Fruit fly (Drosophila melanogaster) whole organism, pupa: ENCODE measurements around the gene Tao.
A peak's percentile ranks its signal among the peaks of the same experiment; 100 is the strongest.

Experiments used
- CG10348 ChIP-seq: fragments of 200-800 bp; sonication (Bioruptor generic); IDR thresholded peaks from 2 replicates; pipeline ENCODE4 v1.3.6; 2022; ENCODE audit warnings: missing biosample characterization, missing genetic modification characterization
- CG12605 ChIP-seq: fragments of 200-800 bp; sonication (Bioruptor generic); IDR thresholded peaks from 2 replicates; pipeline ENCODE4 v1.3.6; 2022; ENCODE audit warnings: missing biosample characterization, missing genetic modification characterization
- CG13204 ChIP-seq: fragments of 200-800 bp; sonication (Bioruptor generic); optimal IDR thresholded peaks from 2 replicates; lab custom pipeline; 2018; ENCODE audit warnings: missing biosample characterization, mild to moderate bottlenecking, missing genetic modification characterization, moderate library complexity
- CG14655 ChIP-seq: fragments of 200-800 bp; sonication (Bioruptor generic); optimal IDR thresholded peaks from 3 replicates; lab custom pipeline; 2017; ENCODE audit warnings: mild to moderate bottlenecking, missing biosample characterization, missing genetic modification reagents, missing genetic modification characterization
- CG15710 ChIP-seq: fragments of 200-800 bp; sonication (Bioruptor generic); optimal IDR thresholded peaks from 2 replicates; lab custom pipeline; 2018; ENCODE audit warnings: missing biosample characterization, mild to moderate bottlenecking, missing genetic modification characterization, moderate library complexity
- CG17806 ChIP-seq: fragments of 200-800 bp; sonication (Bioruptor generic); optimal IDR thresholded peaks from 2 replicates; lab custom pipeline; 2018; ENCODE audit warnings: missing biosample characterization, mild to moderate bottlenecking, missing genetic modification characterization, moderate library complexity
- CG32121 ChIP-seq: fragments of 200-800 bp; sonication (Bioruptor generic); IDR thresholded peaks from 2 replicates; pipeline ENCODE4 v1.3.6; 2022; ENCODE audit warnings: missing biosample characterization, missing genetic modification characterization
- CG34367 ChIP-seq: fragments of 200-800 bp; sonication (Bioruptor generic); optimal IDR thresholded peaks from 2 replicates; lab custom pipeline; 2018; ENCODE audit warnings: missing biosample characterization, mild to moderate bottlenecking, missing genetic modification characterization
- CG4496 ChIP-seq: fragments of 200-800 bp; sonication (Bioruptor generic); IDR thresholded peaks from 3 replicates; pipeline ENCODE4 v1.3.6; 2022; ENCODE audit warnings: missing biosample characterization, missing genetic modification characterization
- CG8159 ChIP-seq: fragments of 200-800 bp; sonication (Bioruptor generic); optimal IDR thresholded peaks from 3 replicates; lab custom pipeline; 2018; ENCODE audit warnings: missing biosample characterization, mild to moderate bottlenecking, missing genetic modification characterization, moderate library complexity
- CG8301 ChIP-seq: fragments of 200-800 bp; sonication (Bioruptor generic); optimal IDR thresholded peaks from 2 replicates; lab custom pipeline; 2018; ENCODE audit warnings: missing biosample characterization, mild to moderate bottlenecking, missing genetic modification characterization
- CG9948 ChIP-seq: fragments of 200-800 bp; sonication (Bioruptor generic); optimal IDR thresholded peaks from 2 replicates; lab custom pipeline; 2018; ENCODE audit warnings: missing biosample characterization, mild to moderate bottlenecking, missing genetic modification characterization, moderate library complexity
- D1 ChIP-seq: fragments of 200-800 bp; sonication (Bioruptor generic); optimal IDR thresholded peaks from 2 replicates; lab custom pipeline; 2018; ENCODE audit warnings: missing biosample characterization, mild to moderate bottlenecking, missing genetic modification characterization, moderate library complexity
- EcR ChIP-seq: fragments of 200-800 bp; sonication (Bioruptor generic); optimal IDR thresholded peaks from 3 replicates; lab custom pipeline; 2019; ENCODE audit warnings: missing biosample characterization, missing genetic modification characterization, mild to moderate bottlenecking, moderate library complexity, missing genetic modification reagents
- Ets98B ChIP-seq: fragments of 200-800 bp; sonication (Bioruptor generic); IDR thresholded peaks from 2 replicates; pipeline ENCODE4 v1.3.6; 2022; ENCODE audit warnings: missing biosample characterization, missing genetic modification characterization
- Pif1A ChIP-seq: fragments of 200-800 bp; sonication (Bioruptor generic); optimal IDR thresholded peaks from 3 replicates; lab custom pipeline; 2016; ENCODE audit warnings: missing biosample characterization, missing genetic modification characterization
- Pif1B ChIP-seq: fragments of 200-800 bp; sonication (Bioruptor generic); optimal IDR thresholded peaks from 3 replicates; lab custom pipeline; 2016; ENCODE audit warnings: missing biosample characterization, missing genetic modification characterization
- Snoo ChIP-seq: fragments of 200-800 bp; sonication (Bioruptor generic); optimal IDR thresholded peaks from 3 replicates; lab custom pipeline; 2017; ENCODE audit warnings: missing biosample characterization, mild to moderate bottlenecking, missing genetic modification characterization, inconsistent platforms
- fd96Ca ChIP-seq: fragments of 200-800 bp; sonication (Bioruptor generic); IDR thresholded peaks from 3 replicates; pipeline ENCODE4 v1.3.6; 2022; ENCODE audit warnings: missing biosample characterization, missing genetic modification characterization
- gl ChIP-seq: fragments of 200-800 bp; sonication (Bioruptor generic); optimal IDR thresholded peaks from 2 replicates; lab custom pipeline; 2018; ENCODE audit warnings: missing biosample characterization, mild to moderate bottlenecking, missing genetic modification characterization
- rn ChIP-seq: fragments of 200-800 bp; sonication (Bioruptor generic); IDR thresholded peaks from 2 replicates; pipeline ENCODE4 v1.3.6; 2022; ENCODE audit warnings: missing biosample characterization, missing genetic modification characterization

The Tao gene

dm6 chrX:19573687-19574086, 5.9 kb downstream of the Tao start:
- TF ChIP-seq Pif1B (GFP tag; lab: Kevin White, UChicago), result no peak
- TF ChIP-seq EcR, result no peak
- TF ChIP-seq D1 (tag; lab: Kevin White, UChicago), result no peak
- no peak for TF ChIP-seq rn (GFP tag; lab: Robert Waterston, UW)
- TF ChIP-seq Snoo (tag; lab: Kevin White, UChicago), result no peak
- TF ChIP-seq CG15710 (tag; lab: Kevin White, UChicago), result no peak
- TF ChIP-seq Ets98B (GFP tag; lab: Robert Waterston, UW), result no peak
- TF ChIP-seq CG8301, result no peak
- no peak for TF ChIP-seq CG32121 (GFP tag; lab: Robert Waterston, UW)
- TF ChIP-seq Pif1A (GFP tag; lab: Kevin White, UChicago), result no peak
- no peak for TF ChIP-seq CG8159
- TF ChIP-seq gl, result no peak
- no peak for TF ChIP-seq CG10348 (GFP tag; lab: Robert Waterston, UW)
- no peak for TF ChIP-seq CG9948
- no peak for TF ChIP-seq CG4496
- TF ChIP-seq CG17806 (tag; lab: Kevin White, UChicago), result no peak
- TF ChIP-seq CG14655 (GFP tag; lab: Kevin White, UChicago), result no peak

DNA sequence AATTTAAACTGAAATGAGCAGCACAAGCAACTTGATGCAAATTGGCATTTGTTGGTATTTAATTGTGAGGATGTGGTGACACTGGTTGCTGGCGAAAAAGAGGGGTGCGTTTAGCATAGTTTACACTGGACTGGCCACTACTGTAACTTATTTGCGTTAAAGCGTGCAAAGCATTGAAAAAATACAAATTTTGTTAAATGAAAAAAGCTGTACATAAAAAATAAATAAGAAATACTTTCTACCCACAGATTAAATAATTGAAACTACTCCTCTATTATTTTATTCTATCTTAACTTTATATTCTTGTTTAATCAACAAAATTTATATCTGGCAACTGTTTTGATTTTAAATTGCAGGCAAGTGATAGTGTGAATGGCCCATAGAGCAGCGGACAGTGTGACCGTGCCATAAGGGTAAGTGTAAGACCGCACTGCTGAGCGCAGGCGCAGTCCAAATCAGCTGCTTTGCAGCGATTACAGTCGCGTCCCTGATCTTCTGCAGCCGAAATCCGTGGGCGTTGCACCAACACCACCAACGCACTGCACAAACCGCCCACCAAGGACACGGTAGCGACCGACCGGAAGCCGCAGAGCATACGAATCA, 13.8 kb downstream of the Tao start, which contains the start of the genes Grip84 and car:
Gene Grip84 (minus strand): TSS at position 51 of the 603 bp plus-strand sequence.
Gene car (plus strand): TSS at position 306 of the 603 bp plus-strand sequence.
- TF ChIP-seq Pif1A (GFP tag; lab: Kevin White, UChicago), result no peak
- TF ChIP-seq CG14655 (GFP tag; lab: Kevin White, UChicago), result no peak
- peak; percentile 58 for TF ChIP-seq CG15710 (tag; lab: Kevin White, UChicago)
- TF ChIP-seq CG9948, result peak; percentile 65
- TF ChIP-seq fd96Ca (GFP tag; lab: Robert Waterston, UW), result 0 out of 3 replicates have a peak, but pooled peaks have one; percentile 48
- TF ChIP-seq Pif1B (GFP tag; lab: Kevin White, UChicago), result no peak
- peak; percentile 39 for TF ChIP-seq CG34367
- TF ChIP-seq CG17806 (tag; lab: Kevin White, UChicago), result peak; percentile 56
- TF ChIP-seq rn (GFP tag; lab: Robert Waterston, UW), result no peak
- TF ChIP-seq CG32121 (GFP tag; lab: Robert Waterston, UW), result peak; percentile 40
- TF ChIP-seq D1 (tag; lab: Kevin White, UChicago), result no peak
- TF ChIP-seq EcR, result no peak
- peak; percentile 49; the same call in 1 of the 2 replicates for TF ChIP-seq CG12605 (GFP tag; lab: Robert Waterston, UW)
- TF ChIP-seq CG10348 (GFP tag; lab: Robert Waterston, UW), result peak; percentile 14; the same call in 1 of the 2 replicates

DNA sequence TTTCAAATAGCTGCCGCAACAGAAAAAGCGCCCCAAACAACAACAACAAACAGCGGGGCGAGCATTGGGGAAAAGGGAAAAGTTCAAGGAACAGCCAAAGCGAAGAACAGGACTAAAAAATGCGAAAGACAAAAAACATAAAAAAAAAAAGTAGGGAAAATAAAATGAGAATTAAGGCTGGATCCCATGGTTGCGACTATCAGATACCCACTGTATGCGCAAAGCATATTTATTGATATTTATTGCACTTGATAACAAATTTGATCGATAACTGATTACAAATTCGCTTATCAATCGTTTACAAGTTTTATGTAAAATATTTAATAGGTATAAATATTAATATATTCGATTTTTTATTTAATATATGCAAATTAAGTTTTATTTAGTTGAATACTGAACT, 30.0 kb downstream of the Tao start:
- TF ChIP-seq gl (no peak), CG17806 (tag; lab: Kevin White, UChicago) (no peak), D1 (tag; lab: Kevin White, UChicago) (no peak), CG10348 (GFP tag; lab: Robert Waterston, UW) (no peak), rn (GFP tag; lab: Robert Waterston, UW) (no peak), CG14655 (GFP tag; lab: Kevin White, UChicago) (no peak), CG8159 (no peak), Pif1A (GFP tag; lab: Kevin White, UChicago) (no peak), CG32121 (GFP tag; lab: Robert Waterston, UW) (no peak)

dm6 chrX:19548438-19548837, 31.2 kb downstream of the Tao start:
- TF ChIP-seq CG8159 (no peak), CG4496 (no peak), CG34367 (no peak), Snoo (tag; lab: Kevin White, UChicago) (no peak), fd96Ca (GFP tag; lab: Robert Waterston, UW) (no peak), Ets98B (GFP tag; lab: Robert Waterston, UW) (no peak)
- TF ChIP-seq, all 21 proteins: peak for 0

- no peak for TF ChIP-seq EcR
- TF ChIP-seq CG17806 (tag; lab: Kevin White, UChicago), result no peak
- TF ChIP-seq Ets98B (GFP tag; lab: Robert Waterston, UW), result no peak
- TF ChIP-seq CG15710 (tag; lab: Kevin White, UChicago), result no peak
- no peak for TF ChIP-seq CG4496
- TF ChIP-seq Pif1A (GFP tag; lab: Kevin White, UChicago), result no peak
- TF ChIP-seq CG13204, result no peak
- no peak for TF ChIP-seq fd96Ca (GFP tag; lab: Robert Waterston, UW)
- no peak for TF ChIP-seq CG8159
- no peak for TF ChIP-seq CG12605 (GFP tag; lab: Robert Waterston, UW)
- TF ChIP-seq CG9948, result no peak
- TF ChIP-seq Snoo (tag; lab: Kevin White, UChicago), result no peak
- no peak for TF ChIP-seq CG34367
- no peak for TF ChIP-seq gl
- no peak for TF ChIP-seq rn (GFP tag; lab: Robert Waterston, UW)
- no peak for TF ChIP-seq CG32121 (GFP tag; lab: Robert Waterston, UW)
- TF ChIP-seq Pif1B (GFP tag; lab: Kevin White, UChicago), result no peak
- no peak for TF ChIP-seq CG10348 (GFP tag; lab: Robert Waterston, UW)
- no peak for TF ChIP-seq CG14655 (GFP tag; lab: Kevin White, UChicago)
Observed at dm6 chrX:19547382-19547781, 32.2 kb downstream of the Tao start, which contains the start of gene CG32532. Gene CG32532 (minus strand): TSS chrX:19547482.

DNA sequence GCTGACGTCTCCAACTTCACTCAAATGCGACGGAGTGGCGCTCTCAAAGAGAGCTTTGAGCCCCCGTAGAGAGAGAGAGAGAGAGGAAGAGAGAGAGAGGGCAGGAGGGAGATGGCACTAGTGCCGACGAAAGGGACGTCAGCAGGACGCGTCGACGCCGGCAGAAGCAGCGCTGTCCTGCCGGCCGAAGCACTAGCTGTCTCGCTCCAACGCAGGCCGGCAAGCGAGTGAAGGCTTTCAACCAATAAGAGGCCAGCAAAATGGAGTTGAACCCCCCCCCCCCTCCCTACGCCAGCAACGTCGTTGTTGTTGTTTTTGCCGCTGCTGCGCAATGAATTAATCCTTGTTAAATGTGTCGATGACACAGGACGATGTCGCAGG, 33.0 kb downstream of the Tao start:
- no peak for TF ChIP-seq CG8301
- TF ChIP-seq fd96Ca (GFP tag; lab: Robert Waterston, UW), result no peak
- no peak for TF ChIP-seq CG12605 (GFP tag; lab: Robert Waterston, UW)
- no peak for TF ChIP-seq CG10348 (GFP tag; lab: Robert Waterston, UW)
- TF ChIP-seq Pif1A (GFP tag; lab: Kevin White, UChicago), result no peak
- no peak for TF ChIP-seq gl
- TF ChIP-seq CG4496, result no peak
- TF ChIP-seq Snoo (tag; lab: Kevin White, UChicago), result no peak
- TF ChIP-seq CG32121 (GFP tag; lab: Robert Waterston, UW), result no peak
- TF ChIP-seq CG9948, result no peak
- no peak for TF ChIP-seq CG15710 (tag; lab: Kevin White, UChicago)
- TF ChIP-seq EcR, result no peak
- TF ChIP-seq CG34367, result no peak
- no peak for TF ChIP-seq CG13204
- TF ChIP-seq D1 (tag; lab: Kevin White, UChicago), result no peak
- no peak for TF ChIP-seq rn (GFP tag; lab: Robert Waterston, UW)
- no peak for TF ChIP-seq CG8159
- TF ChIP-seq CG17806 (tag; lab: Kevin White, UChicago), result no peak
- no peak for TF ChIP-seq Pif1B (GFP tag; lab: Kevin White, UChicago)
- TF ChIP-seq Ets98B (GFP tag; lab: Robert Waterston, UW), result no peak
